Worm (Caenorhabditis elegans) whole organism, L4 larva: ENCODE results near the gene Y62H9A.8.

ENCODE experiments used
- Y105C5A.15 ChIP-seq: fragments of 200-800 bp; sonication (Bioruptor generic); IDR thresholded peaks from 2 replicates; pipeline ENCODE4 v1.3.6; 2022; ENCODE audit warnings: missing genetic modification characterization, missing compliant biosample characterization
- dpl-1 ChIP-seq: fragments of 150-350 bp; optimal IDR thresholded peaks from 2 replicates; lab custom pipeline; 2014; ENCODE audit warnings: missing biosample characterization, missing genetic modification reagents, missing genetic modification characterization
- lsy-2 ChIP-seq, 2 experiments: fragments of 150-350 bp in 1 of 2; sonication (generic microtip) in 1 of 2; optimal IDR thresholded peaks; 2 replicates each; lab custom pipeline; 2014 to 2017; ENCODE audit warnings: missing biosample characterization in 2 of 2, missing genetic modification characterization in 2 of 2
- nhr-77 ChIP-seq: fragments of 150-350 bp; optimal IDR thresholded peaks from 2 replicates; lab custom pipeline; 2014; ENCODE audit warnings: missing biosample characterization, missing genetic modification characterization
- unc-39 ChIP-seq: sonication (generic microtip); optimal IDR thresholded peaks from 2 replicates; lab custom pipeline; 2017; ENCODE audit warnings: missing biosample characterization, missing genetic modification characterization
- zag-1 ChIP-seq: fragments of 150-350 bp; optimal IDR thresholded peaks from 2 replicates; lab custom pipeline; 2014; ENCODE audit warnings: missing biosample characterization, missing genetic modification characterization

DNA sequence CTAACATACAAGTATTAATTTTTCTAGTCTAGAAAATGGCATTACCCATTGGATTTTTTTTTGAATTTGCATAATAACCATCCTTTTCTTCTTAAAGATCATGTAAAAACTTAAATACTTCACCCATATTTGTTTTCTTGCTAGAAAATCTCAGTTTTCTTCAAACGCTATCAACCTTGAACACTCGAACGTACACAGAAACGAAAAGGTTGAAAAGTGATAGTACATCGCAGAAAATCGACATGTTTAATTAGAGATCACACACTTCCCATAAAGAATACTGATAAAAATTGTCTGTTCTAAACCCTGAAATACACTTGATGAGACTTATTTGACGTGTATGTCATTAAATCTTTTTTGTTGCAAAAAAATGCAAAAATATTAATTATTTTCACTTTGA lies 35.4 kb upstream of the Y62H9A.8 start, which contains the start of gene F55G7.4:
- TF ChIP-seq Y105C5A.15, result no peak
- no peak for TF ChIP-seq lsy-2 (tag; optimal IDR thresholded peaks at IDR 0.05; lab: Kevin White, UChicago)
- TF ChIP-seq unc-39 (tag; lab: Kevin White, UChicago), result no peak
- TF ChIP-seq dpl-1 (GFP tag; lab: Kevin White, UChicago), result no peak
- TF ChIP-seq zag-1, result no peak
- no peak for TF ChIP-seq nhr-77
